Worm (Caenorhabditis elegans) whole organism, midembryonic: ENCODE measurements around the gene kat-1.

ENCODE experiments used
- klf-2 ChIP-seq: fragments of 200-800 bp; sonication (Bioruptor generic); conservative IDR thresholded peaks from 2 replicates; pipeline ENCODE4 v1.3.6; 2022; ENCODE audit warnings: missing genetic modification reagents, missing genetic modification characterization, missing compliant biosample characterization
- med-1 ChIP-seq: sonication (generic microtip); optimal IDR thresholded peaks from 2 replicates; lab custom pipeline; 2017; ENCODE audit warnings: missing genetic modification characterization, mild to moderate bottlenecking, missing compliant biosample characterization, antibody characterized with exemption, missing genetic modification reagents; ENCODE audit not compliant: insufficient read depth

- TF ChIP-seq med-1 (GFP tag; lab: Kevin White, UChicago) (no peak), klf-2 (no peak)
Measured at ce11 chrII:7106313-7106712, 32.7 kb downstream of the kat-1 start.
